Fruit fly (Drosophila melanogaster) whole organism, prepupa: ENCODE data around the gene CG42853.

ENCODE experiments used
- Blimp-1 ChIP-seq: fragments of 200-800 bp; sonication (Bioruptor generic); optimal IDR thresholded peaks from 3 replicates; lab custom pipeline; 2017; ENCODE audit warnings: missing biosample characterization, missing genetic modification characterization, mild to moderate bottlenecking, moderate library complexity, missing genetic modification reagents
- CG10631 ChIP-seq: fragments of 200-800 bp; sonication (Bioruptor generic); optimal IDR thresholded peaks from 2 replicates; lab custom pipeline; 2016; ENCODE audit warnings: missing biosample characterization, missing genetic modification characterization
- CG11294 ChIP-seq: fragments of 200-800 bp; sonication (Bioruptor generic); IDR thresholded peaks from 2 replicates; pipeline ENCODE4 v1.3.6; 2022; ENCODE audit warnings: missing biosample characterization, missing genetic modification characterization
- CG11762 ChIP-seq: fragments of 200-800 bp; sonication (Bioruptor generic); optimal IDR thresholded peaks from 3 replicates; lab custom pipeline; 2016; ENCODE audit warnings: missing biosample characterization, missing genetic modification characterization; ENCODE audit not compliant: insufficient read depth
- CG15336 ChIP-seq: fragments of 200-800 bp; sonication (Bioruptor generic); IDR thresholded peaks from 2 replicates; pipeline ENCODE4 v1.3.6; 2022; ENCODE audit warnings: missing biosample characterization, missing genetic modification characterization
- CG1621 ChIP-seq: fragments of 200-800 bp; sonication (Bioruptor generic); optimal IDR thresholded peaks from 3 replicates; lab custom pipeline; 2018; ENCODE audit warnings: missing biosample characterization, mild to moderate bottlenecking, missing genetic modification characterization
- CG32006 ChIP-seq: fragments of 200-800 bp; sonication (Bioruptor generic); optimal IDR thresholded peaks from 3 replicates; lab custom pipeline; 2017; ENCODE audit warnings: missing biosample characterization, mild to moderate bottlenecking, missing genetic modification characterization
- CG34406 ChIP-seq: fragments of 200-800 bp; sonication (Bioruptor generic); optimal IDR thresholded peaks from 3 replicates; lab custom pipeline; 2016; ENCODE audit warnings: missing biosample characterization, missing genetic modification characterization
- CG6792 ChIP-seq: fragments of 200-800 bp; sonication (Bioruptor generic); optimal IDR thresholded peaks from 3 replicates; lab custom pipeline; 2016; ENCODE audit warnings: missing biosample characterization, missing genetic modification characterization
- CG6808 ChIP-seq: fragments of 200-800 bp; sonication (Bioruptor generic); optimal IDR thresholded peaks from 3 replicates; lab custom pipeline; 2017; ENCODE audit warnings: missing biosample characterization, missing genetic modification characterization, mild to moderate bottlenecking, moderate library complexity, missing genetic modification reagents
- CG6854 ChIP-seq: fragments of 200-800 bp; sonication (Bioruptor generic); optimal IDR thresholded peaks from 2 replicates; lab custom pipeline; 2017; ENCODE audit warnings: missing biosample characterization, mild to moderate bottlenecking, missing genetic modification characterization
- CG7368 ChIP-seq: fragments of 200-800 bp; sonication (Bioruptor generic); optimal IDR thresholded peaks from 3 replicates; lab custom pipeline; 2016; ENCODE audit warnings: missing biosample characterization, missing genetic modification characterization
- CG8119 ChIP-seq: fragments of 200-800 bp; sonication (Bioruptor generic); IDR thresholded peaks from 3 replicates; pipeline ENCODE4 v1.3.6; 2022; ENCODE audit warnings: missing biosample characterization, missing genetic modification characterization
- CG8319 ChIP-seq: fragments of 200-800 bp; sonication (Bioruptor generic); optimal IDR thresholded peaks from 3 replicates; lab custom pipeline; 2016; ENCODE audit warnings: missing biosample characterization, missing genetic modification characterization
- CG8632 ChIP-seq: fragments of 200-800 bp; sonication (Bioruptor generic); optimal IDR thresholded peaks from 3 replicates; lab custom pipeline; 2016; ENCODE audit warnings: missing biosample characterization, missing genetic modification characterization
- Eip75B ChIP-seq: fragments of 200-800 bp; sonication (Bioruptor generic); optimal IDR thresholded peaks from 3 replicates; lab custom pipeline; 2016; ENCODE audit warnings: missing biosample characterization, missing genetic modification characterization
- Eip78C ChIP-seq: fragments of 200-800 bp; sonication (Bioruptor generic); peaks from one replicate; lab custom pipeline; 2016; ENCODE audit warnings: missing biosample characterization, missing genetic modification characterization
- Gug ChIP-seq: fragments of 200-800 bp; sonication (Bioruptor generic); IDR thresholded peaks from 2 replicates; pipeline ENCODE4 v1.3.6; 2022; ENCODE audit warnings: missing biosample characterization, missing genetic modification characterization
- Hr39 ChIP-seq: fragments of 200-800 bp; sonication (Bioruptor generic); optimal IDR thresholded peaks from 2 replicates; lab custom pipeline; 2016; ENCODE audit warnings: missing biosample characterization, missing genetic modification characterization
- Lpt ChIP-seq: fragments of 200-800 bp; sonication (Bioruptor generic); optimal IDR thresholded peaks from 3 replicates; lab custom pipeline; 2016; ENCODE audit warnings: missing biosample characterization, missing genetic modification characterization
- Sox102F ChIP-seq: fragments of 200-800 bp; sonication (Bioruptor generic); optimal IDR thresholded peaks from 2 replicates; lab custom pipeline; 2016; ENCODE audit warnings: missing biosample characterization, mild to moderate bottlenecking, missing genetic modification characterization
- Sox14 ChIP-seq: fragments of 200-800 bp; sonication (Bioruptor generic); optimal IDR thresholded peaks from 3 replicates; lab custom pipeline; 2016; ENCODE audit warnings: missing biosample characterization, missing genetic modification characterization
- acj6 ChIP-seq: fragments of 200-800 bp; sonication (Bioruptor generic); optimal IDR thresholded peaks from 3 replicates; lab custom pipeline; 2016; ENCODE audit warnings: missing biosample characterization, missing genetic modification characterization
- dac ChIP-seq: fragments of 200-800 bp; sonication (Bioruptor generic); optimal IDR thresholded peaks from 2 replicates; lab custom pipeline; 2017; ENCODE audit warnings: missing biosample characterization, mild to moderate bottlenecking, missing genetic modification characterization
- dsx ChIP-seq: fragments of 200-800 bp; optimal IDR thresholded peaks from 3 replicates; lab custom pipeline; 2019; ENCODE audit warnings: missing biosample characterization, mild to moderate bottlenecking, missing genetic modification characterization, moderate library complexity; ENCODE audit not compliant: poor library complexity, severe bottlenecking
- fd85E ChIP-seq: fragments of 200-800 bp; sonication (Bioruptor generic); optimal IDR thresholded peaks from 3 replicates; lab custom pipeline; 2016; ENCODE audit warnings: missing biosample characterization, missing genetic modification characterization
- fkh ChIP-seq: fragments of 200-800 bp; sonication (Bioruptor generic); optimal IDR thresholded peaks from 3 replicates; lab custom pipeline; 2017; ENCODE audit warnings: missing biosample characterization, mild to moderate bottlenecking, missing genetic modification characterization, moderate library complexity
- net ChIP-seq: fragments of 200-800 bp; sonication (Bioruptor generic); optimal IDR thresholded peaks from 3 replicates; lab custom pipeline; 2016; ENCODE audit warnings: missing biosample characterization, missing genetic modification characterization
- salr ChIP-seq, 2 experiments: fragments of 200-800 bp; sonication (Bioruptor generic); optimal IDR thresholded peaks; 3 replicates each; lab custom pipeline; 2016 to 2018; ENCODE audit warnings: missing biosample characterization in 2 of 2, missing genetic modification characterization in 2 of 2, mild to moderate bottlenecking in 1 of 2
- ss ChIP-seq, 2 experiments: fragments of 200-800 bp; sonication (Bioruptor generic); optimal IDR thresholded peaks; 2 replicates in 1 of 2; 3 replicates in 1 of 2; lab custom pipeline; 2017 to 2018; ENCODE audit warnings: mild to moderate bottlenecking in 2 of 2, missing biosample characterization in 2 of 2, missing genetic modification characterization in 2 of 2, moderate library complexity in 1 of 2
- svp ChIP-seq: fragments of 200-800 bp; sonication (Bioruptor generic); peaks from one replicate; lab custom pipeline; 2016; ENCODE audit warnings: missing biosample characterization, missing genetic modification characterization

The CG42853 gene

DNA sequence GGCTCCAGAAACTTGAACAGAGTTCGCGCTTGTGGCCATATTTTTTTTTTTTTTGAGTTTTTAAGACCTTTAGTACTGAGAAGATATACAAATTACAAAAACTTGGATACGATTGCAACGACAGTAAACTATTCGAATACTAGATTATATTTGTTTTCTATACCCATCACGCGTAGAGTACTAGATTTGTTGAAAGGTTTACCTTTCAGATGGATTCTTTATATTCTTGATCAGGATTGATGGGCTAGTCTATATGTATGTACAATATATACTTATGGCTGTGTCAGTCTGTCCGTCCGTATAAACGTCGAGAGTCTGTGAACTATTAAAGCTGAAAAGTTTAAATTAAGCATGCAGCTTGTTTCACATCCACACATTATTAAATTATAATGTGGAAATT is at the start of gene CG42853:
Gene CG42853 (minus strand): TSS at position 101 of the 400 bp plus-strand sequence.
- TF ChIP-seq CG32006 (GFP tag; lab: Kevin White, UChicago) (no peak), dac (GFP tag; lab: Kevin White, UChicago) (no peak), Hr39 (no peak), fd85E (no peak), Lpt (GFP tag; lab: Kevin White, UChicago) (no peak)

DNA sequence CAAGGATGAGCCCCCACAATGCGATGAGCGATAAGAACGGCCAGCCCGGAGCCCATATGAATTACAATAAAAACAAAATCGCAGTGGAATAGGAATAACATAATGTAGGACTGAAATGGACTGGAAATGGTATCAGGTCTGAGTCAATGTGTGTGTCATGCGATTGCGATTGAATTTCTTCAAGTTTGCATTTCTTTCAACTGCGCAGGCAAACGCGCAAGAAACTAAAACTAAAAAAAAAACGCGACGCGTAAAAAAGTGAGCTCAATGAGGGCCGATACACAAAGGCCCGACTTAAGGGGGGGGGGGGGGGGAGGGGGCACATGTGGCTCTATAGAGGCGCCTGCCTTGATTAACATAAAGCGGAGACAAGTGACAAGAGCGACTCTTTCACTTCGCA is 49.3 kb upstream of the CG42853 start:
- TF ChIP-seq CG7368 (GFP tag; lab: Kevin White, UChicago) (no peak), CG6808 (no peak), ss (GFP tag; optimal IDR thresholded peaks at IDR 0.05; lab: Kevin White, UChicago) (peak in 1 of 2 experiments; percentile 9), CG11294 (GFP tag; lab: Robert Waterston, UW) (no peak), net (GFP tag; lab: Kevin White, UChicago) (no peak)

DNA sequence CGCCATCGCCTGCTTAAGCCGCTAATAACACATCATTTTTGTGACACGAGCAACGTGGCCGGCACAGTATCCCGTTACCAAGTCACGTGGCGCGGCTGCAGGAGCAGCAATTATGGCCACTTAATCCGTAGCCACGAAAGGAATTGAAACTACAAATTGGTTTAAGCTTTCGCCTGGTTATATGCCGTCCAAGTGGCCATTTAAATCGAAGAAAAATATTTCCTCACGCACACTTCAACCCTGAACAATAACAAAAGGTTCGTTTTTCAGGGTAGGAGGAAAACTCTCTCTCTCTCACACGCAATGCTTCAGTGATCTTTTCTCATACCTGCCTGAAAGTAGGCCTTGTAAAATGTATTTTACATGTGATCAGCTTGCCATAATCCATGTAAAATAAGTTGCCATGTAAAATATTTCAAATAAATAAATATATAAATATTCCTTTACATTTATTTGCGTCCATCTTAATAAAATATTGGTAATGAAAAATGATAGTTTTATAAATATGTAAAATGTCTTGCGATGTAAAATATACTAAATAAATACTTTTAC is 45.3 kb upstream of the CG42853 start:
- TF ChIP-seq CG6854 (GFP tag; lab: Kevin White, UChicago) = no peak
- no peak for TF ChIP-seq fkh (GFP tag; lab: Kevin White, UChicago)
- no peak for TF ChIP-seq acj6 (GFP tag; lab: Kevin White, UChicago)
- no peak for TF ChIP-seq Sox14 (GFP tag; lab: Kevin White, UChicago)
- TF ChIP-seq CG32006 (GFP tag; lab: Kevin White, UChicago) = no peak
- no peak for TF ChIP-seq svp (GFP tag; lab: Kevin White, UChicago)
- TF ChIP-seq CG11762 (GFP tag; lab: Kevin White, UChicago) = no peak
- no peak for TF ChIP-seq salr (GFP tag; optimal IDR thresholded peaks at IDR 0.05; lab: Kevin White, UChicago)

DNA sequence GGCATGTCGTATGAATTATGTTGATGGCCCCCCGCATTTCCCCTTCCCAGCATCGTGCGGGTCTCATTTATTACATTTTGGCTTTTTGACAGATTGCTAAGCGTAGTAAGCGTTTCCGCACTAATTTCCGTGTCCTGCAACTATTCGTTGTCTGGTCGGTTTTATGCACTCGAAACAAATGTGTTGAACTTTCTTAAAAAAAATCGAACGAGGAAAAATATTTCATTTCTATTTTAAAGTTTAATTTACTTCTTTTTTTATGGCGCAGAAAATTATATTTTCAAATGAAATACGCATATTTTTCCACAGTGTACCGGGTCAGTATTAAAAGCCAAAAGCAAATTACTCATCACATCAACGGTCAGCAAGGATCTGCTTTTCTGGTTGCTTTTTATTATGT is 43.0 kb upstream of the CG42853 start:
- TF ChIP-seq Eip78C (GFP tag; lab: Kevin White, UChicago) (peak; percentile 62), CG10631 (GFP tag; lab: Kevin White, UChicago) (no peak)

DNA sequence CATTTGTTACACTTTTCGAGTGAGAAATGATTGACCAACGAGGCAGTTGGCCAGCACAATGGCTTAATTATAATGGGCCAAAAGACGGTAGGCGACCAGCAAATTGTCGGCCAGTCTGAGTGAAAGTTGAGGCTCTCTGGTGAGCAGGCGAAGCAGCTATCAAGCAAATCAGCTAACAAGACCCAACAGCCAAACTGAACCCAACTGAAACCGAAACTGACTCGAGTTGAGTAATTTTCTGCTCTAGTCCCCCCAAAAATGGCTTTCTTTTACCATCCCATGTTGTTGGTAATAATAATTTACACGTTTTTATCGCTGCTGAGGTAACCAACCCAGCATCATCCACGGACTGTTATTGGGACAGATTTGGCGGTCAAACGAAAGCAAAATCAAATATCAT is 41.3 kb upstream of the CG42853 start:
- no peak for TF ChIP-seq Gug (GFP tag; lab: Robert Waterston, UW)
- TF ChIP-seq CG8632 = no peak
- TF ChIP-seq CG34406 (GFP tag; lab: Kevin White, UChicago) = no peak
- TF ChIP-seq, all 60 proteins: peak for 0

DNA sequence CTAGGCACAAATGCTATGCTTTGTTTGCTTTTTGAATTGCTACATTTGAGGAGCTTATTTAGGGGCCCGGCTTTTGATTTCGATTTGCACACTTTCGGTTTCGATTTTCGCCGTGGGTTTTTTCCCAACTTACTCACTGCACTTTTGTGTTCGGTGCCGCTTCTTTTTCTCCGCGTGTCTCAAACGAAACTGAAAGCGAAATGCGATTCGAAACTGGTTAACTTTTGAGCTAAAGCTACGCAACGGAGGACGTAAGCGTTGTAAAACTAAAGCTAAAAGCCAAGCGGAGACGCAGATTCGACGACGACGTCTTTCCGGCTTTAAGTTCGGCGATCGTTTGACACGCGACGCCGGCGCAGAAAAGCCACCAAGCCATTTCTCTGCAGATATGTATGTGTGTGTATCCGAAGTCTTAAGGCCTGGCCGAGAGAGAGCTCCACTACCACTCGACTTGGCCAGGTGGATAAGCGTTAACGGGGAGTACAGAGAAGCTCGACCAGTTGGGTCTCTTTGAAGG is 40.4 kb upstream of the CG42853 start, which contains the start of gene CG13699:
Gene CG13699 (minus strand): TSS at position 349 of the 517 bp plus-strand sequence.
- TF ChIP-seq Sox102F (peak; percentile 40), CG10631 (GFP tag; lab: Kevin White, UChicago) (no peak), CG8119 (GFP tag; lab: Robert Waterston, UW) (0 out of 3 replicates have a peak, but pooled peaks have one; percentile 16), dsx (GFP tag; lab: Kevin White, UChicago) (no peak), Eip75B (GFP tag; lab: Kevin White, UChicago) (no peak), Eip78C (GFP tag; lab: Kevin White, UChicago) (peak; percentile 41), CG1621 (tag; lab: Kevin White, UChicago) (peak; percentile 25), CG8319 (no peak), CG6792 (no peak), acj6 (GFP tag; lab: Kevin White, UChicago) (no peak), Blimp-1 (GFP tag; lab: Kevin White, UChicago) (peak; percentile 97), Sox14 (GFP tag; lab: Kevin White, UChicago) (no peak), CG15336 (GFP tag; lab: Robert Waterston, UW) (peak; percentile 48; the same call in 1 of the 2 replicates), CG6854 (GFP tag; lab: Kevin White, UChicago) (peak; percentile 88)
